Fruit fly (Drosophila melanogaster) whole organism, prepupa: ENCODE results near the gene Vps2.

Experiments
- Blimp-1 ChIP-seq: fragments of 200-800 bp; sonication (Bioruptor generic); optimal IDR thresholded peaks from 3 replicates; lab custom pipeline; 2017; ENCODE audit warnings: missing biosample characterization, missing genetic modification characterization, mild to moderate bottlenecking, moderate library complexity, missing genetic modification reagents
- CG10631 ChIP-seq: fragments of 200-800 bp; sonication (Bioruptor generic); optimal IDR thresholded peaks from 2 replicates; lab custom pipeline; 2016; ENCODE audit warnings: missing biosample characterization, missing genetic modification characterization
- CG11294 ChIP-seq: fragments of 200-800 bp; sonication (Bioruptor generic); IDR thresholded peaks from 2 replicates; pipeline ENCODE4 v1.3.6; 2022; ENCODE audit warnings: missing biosample characterization, missing genetic modification characterization
- CG11762 ChIP-seq: fragments of 200-800 bp; sonication (Bioruptor generic); optimal IDR thresholded peaks from 3 replicates; lab custom pipeline; 2016; ENCODE audit warnings: missing biosample characterization, missing genetic modification characterization; ENCODE audit not compliant: insufficient read depth
- CG15336 ChIP-seq: fragments of 200-800 bp; sonication (Bioruptor generic); IDR thresholded peaks from 2 replicates; pipeline ENCODE4 v1.3.6; 2022; ENCODE audit warnings: missing biosample characterization, missing genetic modification characterization
- CG1621 ChIP-seq: fragments of 200-800 bp; sonication (Bioruptor generic); optimal IDR thresholded peaks from 3 replicates; lab custom pipeline; 2018; ENCODE audit warnings: missing biosample characterization, mild to moderate bottlenecking, missing genetic modification characterization
- CG16779 ChIP-seq: fragments of 200-800 bp; sonication (Bioruptor generic); optimal IDR thresholded peaks from 3 replicates; lab custom pipeline; 2017; ENCODE audit warnings: missing biosample characterization, mild to moderate bottlenecking, missing genetic modification characterization
- CG3032 ChIP-seq: fragments of 200-800 bp; optimal IDR thresholded peaks from 2 replicates; lab custom pipeline; 2019; ENCODE audit warnings: missing biosample characterization, mild to moderate bottlenecking, missing genetic modification characterization, moderate library complexity
- CG31627 ChIP-seq: fragments of 200-800 bp; sonication (Bioruptor generic); optimal IDR thresholded peaks from 3 replicates; lab custom pipeline; 2016; ENCODE audit warnings: missing biosample characterization, missing genetic modification characterization
- CG34406 ChIP-seq: fragments of 200-800 bp; sonication (Bioruptor generic); optimal IDR thresholded peaks from 3 replicates; lab custom pipeline; 2016; ENCODE audit warnings: missing biosample characterization, missing genetic modification characterization
- CG3919 ChIP-seq: fragments of 200-800 bp; sonication (Bioruptor generic); optimal IDR thresholded peaks from 3 replicates; lab custom pipeline; 2016; ENCODE audit warnings: missing biosample characterization, missing genetic modification characterization
- CG4318 ChIP-seq: fragments of 200-800 bp; sonication (Bioruptor generic); optimal IDR thresholded peaks from 3 replicates; lab custom pipeline; 2017; ENCODE audit warnings: missing biosample characterization, mild to moderate bottlenecking, missing genetic modification characterization
- CG6163 ChIP-seq: fragments of 200-800 bp; sonication (Bioruptor generic); IDR thresholded peaks from 3 replicates; pipeline ENCODE4 v1.3.6; 2022; ENCODE audit warnings: missing biosample characterization, missing genetic modification characterization
- CG6276 ChIP-seq: fragments of 200-800 bp; sonication (Bioruptor generic); optimal IDR thresholded peaks from 2 replicates; lab custom pipeline; 2017; ENCODE audit warnings: missing biosample characterization, mild to moderate bottlenecking, missing genetic modification characterization
- CG6854 ChIP-seq: fragments of 200-800 bp; sonication (Bioruptor generic); optimal IDR thresholded peaks from 2 replicates; lab custom pipeline; 2017; ENCODE audit warnings: missing biosample characterization, mild to moderate bottlenecking, missing genetic modification characterization
- CG8319 ChIP-seq: fragments of 200-800 bp; sonication (Bioruptor generic); optimal IDR thresholded peaks from 3 replicates; lab custom pipeline; 2016; ENCODE audit warnings: missing biosample characterization, missing genetic modification characterization
- CG8632 ChIP-seq: fragments of 200-800 bp; sonication (Bioruptor generic); optimal IDR thresholded peaks from 3 replicates; lab custom pipeline; 2016; ENCODE audit warnings: missing biosample characterization, missing genetic modification characterization
- CG9139 ChIP-seq: fragments of 200-800 bp; sonication (Bioruptor generic); optimal IDR thresholded peaks from 3 replicates; lab custom pipeline; 2017; ENCODE audit warnings: missing biosample characterization, mild to moderate bottlenecking, missing genetic modification characterization
- Eip75B ChIP-seq: fragments of 200-800 bp; sonication (Bioruptor generic); optimal IDR thresholded peaks from 3 replicates; lab custom pipeline; 2016; ENCODE audit warnings: missing biosample characterization, missing genetic modification characterization
- Eip78C ChIP-seq: fragments of 200-800 bp; sonication (Bioruptor generic); peaks from one replicate; lab custom pipeline; 2016; ENCODE audit warnings: missing biosample characterization, missing genetic modification characterization
- Ets21C ChIP-seq: fragments of 200-800 bp; sonication (Bioruptor generic); optimal IDR thresholded peaks from 3 replicates; lab custom pipeline; 2016; ENCODE audit warnings: missing biosample characterization, missing genetic modification characterization
- Ets96B ChIP-seq: fragments of 200-800 bp; optimal IDR thresholded peaks from 2 replicates; lab custom pipeline; 2019; ENCODE audit warnings: missing biosample characterization, mild to moderate bottlenecking, missing genetic modification characterization, moderate library complexity
- Gug ChIP-seq: fragments of 200-800 bp; sonication (Bioruptor generic); IDR thresholded peaks from 2 replicates; pipeline ENCODE4 v1.3.6; 2022; ENCODE audit warnings: missing biosample characterization, missing genetic modification characterization
- Hr38 ChIP-seq: sonication (Bioruptor generic); optimal IDR thresholded peaks from 2 replicates; lab custom pipeline; 2016; ENCODE audit warnings: missing biosample characterization, missing genetic modification characterization
- Hr4 ChIP-seq: fragments of 200-800 bp; sonication (Bioruptor generic); optimal IDR thresholded peaks from 3 replicates; lab custom pipeline; 2016; ENCODE audit warnings: missing biosample characterization, missing genetic modification characterization
- OdsH ChIP-seq: fragments of 200-800 bp; sonication (Bioruptor generic); optimal IDR thresholded peaks from 3 replicates; lab custom pipeline; 2016; ENCODE audit warnings: missing biosample characterization, missing genetic modification characterization
- Sox102F ChIP-seq: fragments of 200-800 bp; sonication (Bioruptor generic); optimal IDR thresholded peaks from 2 replicates; lab custom pipeline; 2016; ENCODE audit warnings: missing biosample characterization, mild to moderate bottlenecking, missing genetic modification characterization
- Sox14 ChIP-seq: fragments of 200-800 bp; sonication (Bioruptor generic); optimal IDR thresholded peaks from 3 replicates; lab custom pipeline; 2016; ENCODE audit warnings: missing biosample characterization, missing genetic modification characterization
- Sox15 ChIP-seq: fragments of 200-800 bp; sonication (Bioruptor generic); optimal IDR thresholded peaks from 3 replicates; lab custom pipeline; 2016; ENCODE audit warnings: missing biosample characterization, missing genetic modification characterization
- achi ChIP-seq: fragments of 200-800 bp; sonication (Bioruptor generic); optimal IDR thresholded peaks from 3 replicates; lab custom pipeline; 2016; ENCODE audit warnings: missing biosample characterization, missing genetic modification characterization
- acj6 ChIP-seq: fragments of 200-800 bp; sonication (Bioruptor generic); optimal IDR thresholded peaks from 3 replicates; lab custom pipeline; 2016; ENCODE audit warnings: missing biosample characterization, missing genetic modification characterization
- dac ChIP-seq: fragments of 200-800 bp; sonication (Bioruptor generic); optimal IDR thresholded peaks from 2 replicates; lab custom pipeline; 2017; ENCODE audit warnings: missing biosample characterization, mild to moderate bottlenecking, missing genetic modification characterization
- dsx ChIP-seq: fragments of 200-800 bp; optimal IDR thresholded peaks from 3 replicates; lab custom pipeline; 2019; ENCODE audit warnings: missing biosample characterization, mild to moderate bottlenecking, missing genetic modification characterization, moderate library complexity; ENCODE audit not compliant: poor library complexity, severe bottlenecking
- eg ChIP-seq: fragments of 200-800 bp; sonication (Bioruptor generic); IDR thresholded peaks from 3 replicates; pipeline ENCODE4 v1.3.6; 2022; ENCODE audit warnings: missing biosample characterization, missing genetic modification characterization
- esn ChIP-seq: fragments of 200-800 bp; sonication (Bioruptor generic); optimal IDR thresholded peaks from 2 replicates; lab custom pipeline; 2016; ENCODE audit warnings: missing biosample characterization, mild to moderate bottlenecking, missing genetic modification characterization, moderate library complexity
- fd59A ChIP-seq: fragments of 200-800 bp; sonication (Bioruptor generic); optimal IDR thresholded peaks from 2 replicates; lab custom pipeline; 2017; ENCODE audit warnings: missing biosample characterization, mild to moderate bottlenecking, missing genetic modification characterization, missing genetic modification reagents
- fd85E ChIP-seq: fragments of 200-800 bp; sonication (Bioruptor generic); optimal IDR thresholded peaks from 3 replicates; lab custom pipeline; 2016; ENCODE audit warnings: missing biosample characterization, missing genetic modification characterization
- lz ChIP-seq: fragments of 200-800 bp; sonication (Bioruptor generic); optimal IDR thresholded peaks from 3 replicates; lab custom pipeline; 2016; ENCODE audit warnings: missing biosample characterization, missing genetic modification characterization
- net ChIP-seq: fragments of 200-800 bp; sonication (Bioruptor generic); optimal IDR thresholded peaks from 3 replicates; lab custom pipeline; 2016; ENCODE audit warnings: missing biosample characterization, missing genetic modification characterization
- pdm3 ChIP-seq: fragments of 200-800 bp; sonication (Bioruptor generic); optimal IDR thresholded peaks from 3 replicates; lab custom pipeline; 2016; ENCODE audit warnings: missing biosample characterization, missing genetic modification characterization
- salr ChIP-seq, 2 experiments: fragments of 200-800 bp; sonication (Bioruptor generic); optimal IDR thresholded peaks; 3 replicates each; lab custom pipeline; 2016 to 2018; ENCODE audit warnings: missing biosample characterization in 2 of 2, missing genetic modification characterization in 2 of 2, mild to moderate bottlenecking in 1 of 2
- spab ChIP-seq: fragments of 200-800 bp; sonication (Bioruptor generic); optimal IDR thresholded peaks from 2 replicates; lab custom pipeline; 2017; ENCODE audit warnings: missing biosample characterization, mild to moderate bottlenecking, missing genetic modification characterization, missing genetic modification reagents
- ss ChIP-seq, 2 experiments: fragments of 200-800 bp; sonication (Bioruptor generic); optimal IDR thresholded peaks; 2 replicates in 1 of 2; 3 replicates in 1 of 2; lab custom pipeline; 2017 to 2018; ENCODE audit warnings: mild to moderate bottlenecking in 2 of 2, missing biosample characterization in 2 of 2, missing genetic modification characterization in 2 of 2, moderate library complexity in 1 of 2
- svp ChIP-seq: fragments of 200-800 bp; sonication (Bioruptor generic); peaks from one replicate; lab custom pipeline; 2016; ENCODE audit warnings: missing biosample characterization, missing genetic modification characterization
- vri ChIP-seq: fragments of 200-800 bp; sonication (Bioruptor generic); optimal IDR thresholded peaks from 3 replicates; lab custom pipeline; 2016; ENCODE audit warnings: missing biosample characterization, mild to moderate bottlenecking, missing genetic modification characterization

The Vps2 gene

DNA sequence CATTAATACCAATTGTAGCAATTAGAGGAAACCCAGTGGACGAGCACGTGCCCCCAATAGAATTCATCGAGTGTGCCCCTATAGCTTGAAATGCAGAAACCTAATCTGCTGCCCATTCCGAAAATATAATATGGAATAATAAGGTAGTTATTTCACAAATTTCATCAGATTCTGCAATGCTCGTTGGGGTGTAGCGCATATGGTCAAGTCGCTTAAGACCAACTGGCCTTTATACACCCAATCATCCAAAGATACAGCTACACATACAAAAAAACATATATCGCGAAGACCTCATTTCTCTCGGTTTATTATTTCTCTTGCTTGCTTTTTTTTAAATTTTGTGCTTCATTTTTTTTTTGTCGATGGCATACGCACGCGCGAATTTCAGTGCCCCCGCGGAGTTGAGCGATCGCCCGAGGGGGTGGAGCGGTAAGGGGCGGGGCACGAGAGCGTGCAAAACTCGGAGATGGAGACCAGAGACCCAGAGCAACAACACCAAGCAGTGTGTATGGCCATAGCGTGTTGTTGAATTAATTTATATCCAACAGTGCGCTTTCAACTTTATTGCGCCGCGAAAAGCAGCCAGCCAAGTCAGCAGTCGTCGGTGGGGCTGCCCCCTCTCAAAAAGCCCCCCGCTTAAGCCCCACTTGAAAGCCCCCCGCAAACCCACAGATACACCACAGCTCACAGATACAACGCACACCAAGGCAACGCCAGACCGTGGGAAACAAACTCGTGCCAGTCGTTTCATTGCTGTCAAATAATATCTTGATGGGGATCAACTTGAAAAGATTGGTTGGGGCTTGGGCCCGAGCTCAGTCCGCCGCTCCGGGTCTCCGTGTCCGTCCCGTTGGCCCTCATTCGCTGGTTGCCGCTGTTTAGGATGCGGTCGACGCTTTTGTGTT is 44.4 kb upstream of the Vps2 start (continued):
- TF ChIP-seq CG1621 (tag; lab: Kevin White, UChicago) (peak; percentile 71), Sox14 (GFP tag; lab: Kevin White, UChicago) (peak; percentile 19), Ets21C (GFP tag; lab: Kevin White, UChicago) (no peak), CG15336 (GFP tag; lab: Robert Waterston, UW) (peak; percentile 64), CG3032 (peak; percentile 14), ss (GFP tag; optimal IDR thresholded peaks at IDR 0.05; lab: Kevin White, UChicago) (peak; percentile 85 to 98), vri (GFP tag; lab: Kevin White, UChicago) (peak; percentile 58), dsx (peak; percentile 71), CG11294 (GFP tag; lab: Robert Waterston, UW) (no peak), acj6 (peak; percentile 23), Hr4 (GFP tag; lab: Kevin White, UChicago) (peak; percentile 14), CG6854 (peak; percentile 89), CG3919 (GFP tag; lab: Kevin White, UChicago) (peak; percentile 28), Sox15 (GFP tag; lab: Kevin White, UChicago) (no peak), net (GFP tag; lab: Kevin White, UChicago) (peak; percentile 67), CG10631 (GFP tag; lab: Kevin White, UChicago) (peak; percentile 17), CG34406 (GFP tag; lab: Kevin White, UChicago) (peak; percentile 66), CG11762 (GFP tag; lab: Kevin White, UChicago) (no peak), CG8632 (GFP tag; lab: Kevin White, UChicago) (peak; percentile 55), eg (GFP tag; lab: Robert Waterston, UW) (peak; percentile 80), OdsH (GFP tag; lab: Kevin White, UChicago) (no peak), Eip78C (GFP tag; lab: Kevin White, UChicago) (peak; percentile 83), Gug (GFP tag; lab: Robert Waterston, UW) (peak; percentile 44), salr (GFP tag; optimal IDR thresholded peaks at IDR 0.05; lab: Kevin White, UChicago) (peak in 1 of 2 experiments; percentile 68), achi (GFP tag; lab: Kevin White, UChicago) (peak; percentile 52), dac (GFP tag; lab: Kevin White, UChicago) (no peak), CG6163 (GFP tag; lab: Robert Waterston, UW) (peak; percentile 86), Blimp-1 (GFP tag; lab: Kevin White, UChicago) (peak; percentile 1), svp (peak; percentile 79), Hr38 (no peak), Ets96B (tag; lab: Kevin White, UChicago) (peak; percentile 41), spab (GFP tag; lab: Kevin White, UChicago) (peak; percentile 74), Sox102F (peak; percentile 58)

DNA sequence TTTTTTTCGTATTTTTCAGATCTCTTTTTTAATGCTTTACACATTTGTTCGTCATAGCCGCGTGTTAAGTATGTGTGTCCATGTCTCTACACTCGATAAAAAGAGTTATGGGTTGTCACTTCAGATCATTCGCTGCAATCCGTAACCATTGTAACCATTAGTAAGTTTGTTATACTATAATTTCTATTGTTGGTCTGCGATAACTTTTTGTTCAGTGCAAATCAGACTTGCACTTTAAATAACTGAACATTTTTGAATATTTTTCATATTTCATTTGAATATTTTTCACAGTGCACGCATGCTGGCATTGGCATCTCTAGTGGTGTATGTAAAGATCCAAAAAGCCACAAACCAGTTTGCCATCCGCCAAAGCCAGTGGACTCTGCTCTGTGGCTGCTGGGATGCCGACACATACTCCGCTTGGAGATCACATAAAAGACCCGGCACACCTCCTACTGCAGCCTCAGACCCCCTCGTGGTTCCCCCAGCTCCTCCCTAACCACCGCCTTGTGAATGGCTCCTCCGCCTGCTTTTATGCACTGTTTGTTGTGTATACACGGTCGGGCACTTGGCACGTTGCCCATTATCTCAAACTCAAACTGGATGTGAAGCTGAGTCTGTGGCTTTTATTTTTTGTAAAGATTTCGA is 43.6 kb upstream of the Vps2 start:
- TF ChIP-seq CG8632 (GFP tag; lab: Kevin White, UChicago) (peak; percentile 97), Hr38 (no peak), CG8319 (peak; percentile 92), salr (GFP tag; optimal IDR thresholded peaks at IDR 0.05; lab: Kevin White, UChicago) (peak; percentile 96 to 97), ss (GFP tag; optimal IDR thresholded peaks at IDR 0.05; lab: Kevin White, UChicago) (peak; percentile 94 to 98), fd59A (peak; percentile 98), CG6854 (peak; percentile 82), Sox102F (peak; percentile 98), Eip78C (GFP tag; lab: Kevin White, UChicago) (peak; percentile 100), CG16779 (tag; lab: Kevin White, UChicago) (peak; percentile 93), CG4318 (GFP tag; lab: Kevin White, UChicago) (peak; percentile 93), Ets96B (tag; lab: Kevin White, UChicago) (peak; percentile 99), CG31627 (peak; percentile 98), Sox15 (GFP tag; lab: Kevin White, UChicago) (peak; percentile 93), fd85E (peak; percentile 88), spab (GFP tag; lab: Kevin White, UChicago) (peak; percentile 98), CG15336 (GFP tag; lab: Robert Waterston, UW) (peak; percentile 96), lz (peak; percentile 97), CG6276 (GFP tag; lab: Kevin White, UChicago) (peak; percentile 93), CG6163 (GFP tag; lab: Robert Waterston, UW) (peak; percentile 95), Eip75B (peak; percentile 98), achi (GFP tag; lab: Kevin White, UChicago) (peak; percentile 97), Blimp-1 (GFP tag; lab: Kevin White, UChicago) (peak; percentile 84), Hr4 (GFP tag; lab: Kevin White, UChicago) (peak; percentile 98), CG3032 (peak; percentile 98), CG9139 (GFP tag; lab: Kevin White, UChicago) (peak; percentile 95), esn (GFP tag; lab: Kevin White, UChicago) (peak; percentile 98), pdm3 (peak; percentile 98)
